Fruit fly (Drosophila melanogaster) whole organism, embryonic: ENCODE results near the gene CG31126.

Experiments
- Abd-B ChIP-seq: fragments of 200-800 bp; sonication (Bioruptor generic); optimal IDR thresholded peaks from 2 replicates; lab custom pipeline; 2018; ENCODE audit warnings: missing biosample characterization, mild to moderate bottlenecking, missing genetic modification characterization, moderate library complexity
- Asciz ChIP-seq: fragments of 200-800 bp; sonication (Bioruptor generic); optimal IDR thresholded peaks from 2 replicates; lab custom pipeline; 2017; ENCODE audit warnings: missing biosample characterization, mild to moderate bottlenecking, missing genetic modification characterization, missing genetic modification reagents
- Atf6 ChIP-seq: fragments of 200-800 bp; sonication (Bioruptor generic); IDR thresholded peaks from 2 replicates; pipeline ENCODE4 v1.3.6; 2022; ENCODE audit warnings: missing biosample characterization, missing genetic modification characterization
- Blimp-1 ChIP-seq: fragments of 200-800 bp; sonication (Bioruptor generic); optimal IDR thresholded peaks from 3 replicates; lab custom pipeline; 2018; ENCODE audit warnings: missing biosample characterization, missing genetic modification characterization, mild to moderate bottlenecking, moderate library complexity, missing genetic modification reagents
- CG10431 ChIP-seq: fragments of 200-800 bp; sonication (Bioruptor generic); optimal IDR thresholded peaks from 3 replicates; lab custom pipeline; 2018; ENCODE audit warnings: missing biosample characterization, mild to moderate bottlenecking, missing genetic modification characterization
- CG10462 ChIP-seq: fragments of 200-800 bp; sonication (Bioruptor generic); optimal IDR thresholded peaks from 2 replicates; lab custom pipeline; 2016; ENCODE audit warnings: missing biosample characterization, missing genetic modification characterization
- CG11695 ChIP-seq: fragments of 200-800 bp; sonication (Bioruptor generic); IDR thresholded peaks from 3 replicates; pipeline ENCODE4 v1.3.6; 2022; ENCODE audit warnings: missing biosample characterization, missing genetic modification characterization
- CG12299 ChIP-seq: fragments of 200-800 bp; sonication (Bioruptor generic); optimal IDR thresholded peaks from 2 replicates; lab custom pipeline; 2018; ENCODE audit warnings: missing biosample characterization, mild to moderate bottlenecking, missing genetic modification characterization
- CG12769 ChIP-seq: fragments of 200-800 bp; sonication (Bioruptor generic); optimal IDR thresholded peaks from 2 replicates; lab custom pipeline; 2019; ENCODE audit warnings: missing biosample characterization, mild to moderate bottlenecking, missing genetic modification characterization, moderate library complexity
- CG14667 ChIP-seq: fragments of 200-800 bp; sonication (Bioruptor generic); IDR thresholded peaks from 2 replicates; pipeline ENCODE4 v1.3.6; 2022; ENCODE audit warnings: missing biosample characterization, missing genetic modification characterization
- CG17912 ChIP-seq: fragments of 200-800 bp; sonication (Bioruptor generic); optimal IDR thresholded peaks from 2 replicates; lab custom pipeline; 2018; ENCODE audit warnings: missing biosample characterization, mild to moderate bottlenecking, missing genetic modification characterization
- CG18011 ChIP-seq: fragments of 200-800 bp; sonication (Bioruptor generic); optimal IDR thresholded peaks from 2 replicates; lab custom pipeline; 2017; ENCODE audit warnings: missing biosample characterization, missing genetic modification characterization, mild to moderate bottlenecking, moderate library complexity, missing genotype
- CG30020 ChIP-seq: fragments of 200-800 bp; optimal IDR thresholded peaks from 2 replicates; lab custom pipeline; 2019; ENCODE audit warnings: missing biosample characterization, mild to moderate bottlenecking, missing genetic modification characterization, moderate library complexity
- CG31441 ChIP-seq: fragments of 200-800 bp; sonication (Bioruptor generic); IDR thresholded peaks from 2 replicates; pipeline ENCODE4 v1.3.6; 2022; ENCODE audit warnings: missing biosample characterization, missing genetic modification characterization
- CG33213 ChIP-seq: fragments of 200-800 bp; sonication (Bioruptor generic); optimal IDR thresholded peaks from 3 replicates; lab custom pipeline; 2016; ENCODE audit warnings: missing biosample characterization, missing genetic modification characterization
- CG4404 ChIP-seq: fragments of 200-800 bp; sonication (Bioruptor generic); IDR thresholded peaks from 2 replicates; pipeline ENCODE4 v1.3.6; 2022; ENCODE audit warnings: missing biosample characterization, missing genetic modification characterization
- CG4707 ChIP-seq: fragments of 200-800 bp; sonication (Bioruptor generic); optimal IDR thresholded peaks from 2 replicates; lab custom pipeline; 2018; ENCODE audit warnings: missing biosample characterization, mild to moderate bottlenecking, missing genetic modification characterization, moderate library complexity
- CG4820 ChIP-seq: fragments of 200-800 bp; sonication (Bioruptor generic); optimal IDR thresholded peaks from 3 replicates; lab custom pipeline; 2016; ENCODE audit warnings: missing biosample characterization, missing genetic modification characterization
- CkIIα-i1 ChIP-seq: fragments of 200-800 bp; sonication (Bioruptor generic); IDR thresholded peaks from 2 replicates; pipeline ENCODE4 v1.3.6; 2022; ENCODE audit warnings: missing biosample characterization, missing genetic modification characterization
- D ChIP-seq, 2 experiments: fragments of 200-800 bp in 1 of 2; fragments of >200 bp in 1 of 2; sonication (Bioruptor generic) in 1 of 2; optimal IDR thresholded peaks; 2 replicates in 1 of 2; 3 replicates in 1 of 2; lab custom pipeline; 2017; ENCODE audit warnings: mild to moderate bottlenecking in 1 of 2, missing biosample characterization in 1 of 2, missing genetic modification characterization in 1 of 2, missing genetic modification reagents in 1 of 2
- D19A ChIP-seq: fragments of 200-800 bp; optimal IDR thresholded peaks from 3 replicates; lab custom pipeline; 2019; ENCODE audit warnings: missing biosample characterization, mild to moderate bottlenecking, missing genetic modification characterization, moderate library complexity
- Gsc ChIP-seq: fragments of 200-800 bp; sonication (Bioruptor generic); IDR thresholded peaks from 2 replicates; pipeline ENCODE4 v1.3.6; 2022; ENCODE audit warnings: missing biosample characterization, missing genetic modification characterization
- HLH4C ChIP-seq: fragments of 200-800 bp; sonication (Bioruptor generic); IDR thresholded peaks from 3 replicates; pipeline ENCODE4 v1.3.6; 2022; ENCODE audit warnings: missing biosample characterization, missing genetic modification characterization; ENCODE audit not compliant: partially characterized antibody
- Hr3 ChIP-seq: fragments of 200-800 bp; sonication (Bioruptor generic); optimal IDR thresholded peaks from 3 replicates; lab custom pipeline; 2016; ENCODE audit warnings: missing biosample characterization, missing genetic modification characterization
- Hr78 ChIP-seq, 2 experiments: fragments of 200-800 bp in 1 of 2; fragments of >200 bp in 1 of 2; sonication (Bioruptor generic) in 1 of 2; optimal IDR thresholded peaks; 2 replicates each; lab custom pipeline; 2017 to 2019; ENCODE audit warnings: missing biosample characterization in 2 of 2, missing genetic modification characterization in 2 of 2, mild to moderate bottlenecking in 1 of 2, moderate library complexity in 1 of 2
- MTF-1 ChIP-seq: fragments of 200-800 bp; sonication (Bioruptor generic); optimal IDR thresholded peaks from 2 replicates; lab custom pipeline; 2018; ENCODE audit warnings: missing biosample characterization, mild to moderate bottlenecking, missing genetic modification characterization, borderline replicate concordance
- Mad ChIP-seq: fragments of 200-800 bp; sonication (Bioruptor generic); optimal IDR thresholded peaks from 2 replicates; lab custom pipeline; 2016; ENCODE audit warnings: missing biosample characterization, missing genetic modification characterization
- Myb ChIP-seq: fragments of 200-800 bp; sonication (Bioruptor generic); optimal IDR thresholded peaks from 2 replicates; lab custom pipeline; 2016; ENCODE audit warnings: missing biosample characterization, missing genetic modification characterization
- Neu2 ChIP-seq: fragments of 200-800 bp; sonication (Bioruptor generic); optimal IDR thresholded peaks from 3 replicates; lab custom pipeline; 2016; ENCODE audit warnings: missing biosample characterization, missing genetic modification characterization, borderline replicate concordance
- Oli ChIP-seq: fragments of 200-800 bp; sonication (Bioruptor generic); optimal IDR thresholded peaks from 2 replicates; lab custom pipeline; 2018; ENCODE audit warnings: missing biosample characterization, mild to moderate bottlenecking, missing genetic modification characterization, moderate library complexity
- Ssrp ChIP-seq: fragments of 200-800 bp; sonication (Bioruptor generic); optimal IDR thresholded peaks from 2 replicates; lab custom pipeline; 2018; ENCODE audit warnings: missing biosample characterization, mild to moderate bottlenecking, missing genetic modification characterization, moderate library complexity
- YL-1 ChIP-seq: fragments of 200-800 bp; sonication (Bioruptor generic); optimal IDR thresholded peaks from 3 replicates; lab custom pipeline; 2017; ENCODE audit warnings: missing biosample characterization, mild to moderate bottlenecking, missing genetic modification characterization
- ab ChIP-seq: fragments of 200-800 bp; sonication (Bioruptor generic); optimal IDR thresholded peaks from 2 replicates; lab custom pipeline; 2016; ENCODE audit warnings: missing biosample characterization, missing genetic modification characterization
- bsh ChIP-seq, 2 experiments: fragments of 200-800 bp; sonication (Bioruptor generic); optimal IDR thresholded peaks; 2 replicates each; lab custom pipeline; 2017 to 2018; ENCODE audit warnings: mild to moderate bottlenecking in 2 of 2, missing biosample characterization in 2 of 2, missing genetic modification characterization in 2 of 2, moderate library complexity in 1 of 2
- crp ChIP-seq, 2 experiments: fragments of 200-800 bp; sonication (Bioruptor generic); optimal IDR thresholded peaks; 2 replicates in 1 of 2; 3 replicates in 1 of 2; lab custom pipeline; 2017; ENCODE audit warnings: missing biosample characterization in 2 of 2, missing genetic modification characterization in 2 of 2, mild to moderate bottlenecking in 1 of 2, moderate library complexity in 1 of 2
- danr ChIP-seq: fragments of 200-800 bp; sonication (Bioruptor generic); IDR thresholded peaks from 2 replicates; pipeline ENCODE4 v1.3.6; 2022; ENCODE audit warnings: missing biosample characterization, missing genetic modification characterization
- dati ChIP-seq: fragments of 200-800 bp; sonication (Bioruptor generic); IDR thresholded peaks from 2 replicates; pipeline ENCODE4 v1.3.6; 2022; ENCODE audit warnings: missing biosample characterization, missing genetic modification characterization
- emc ChIP-seq: fragments of 200-800 bp; sonication (Bioruptor generic); optimal IDR thresholded peaks from 2 replicates; lab custom pipeline; 2016; ENCODE audit warnings: missing biosample characterization, missing genetic modification characterization
- fd102C ChIP-seq: fragments of 200-800 bp; sonication (Bioruptor generic); optimal IDR thresholded peaks from 2 replicates; lab custom pipeline; 2018; ENCODE audit warnings: missing biosample characterization, mild to moderate bottlenecking, missing genetic modification characterization, moderate library complexity
- gcm2 ChIP-seq: fragments of 200-800 bp; sonication (Bioruptor generic); optimal IDR thresholded peaks from 2 replicates; lab custom pipeline; 2016; ENCODE audit warnings: missing biosample characterization, missing genetic modification characterization
- gsb-n ChIP-seq: fragments of 200-800 bp; sonication (Bioruptor generic); optimal IDR thresholded peaks from 3 replicates; lab custom pipeline; 2018; ENCODE audit warnings: missing biosample characterization, mild to moderate bottlenecking, missing genetic modification characterization
- jumu ChIP-seq: fragments of 200-800 bp; sonication (Bioruptor generic); optimal IDR thresholded peaks from 3 replicates; lab custom pipeline; 2016; ENCODE audit warnings: missing biosample characterization, missing genetic modification characterization
- kay ChIP-seq: fragments of 200-800 bp; sonication (Bioruptor generic); optimal IDR thresholded peaks from 2 replicates; lab custom pipeline; 2016; ENCODE audit warnings: missing biosample characterization, missing genetic modification characterization
- lilli ChIP-seq: fragments of 200-800 bp; sonication (Bioruptor generic); optimal IDR thresholded peaks from 3 replicates; lab custom pipeline; 2016; ENCODE audit warnings: missing biosample characterization, missing genetic modification characterization
- nerfin-2 ChIP-seq: fragments of 200-800 bp; sonication (Bioruptor generic); IDR thresholded peaks from 2 replicates; pipeline ENCODE4 v1.3.6; 2022; ENCODE audit warnings: missing biosample characterization, missing genetic modification characterization; ENCODE audit not compliant: partially characterized antibody
- ro ChIP-seq: fragments of 200-800 bp; sonication (Bioruptor generic); IDR thresholded peaks from 2 replicates; pipeline ENCODE4 v1.3.6; 2022; ENCODE audit warnings: missing biosample characterization, missing genetic modification characterization
- sens-2 ChIP-seq: fragments of 200-800 bp; sonication (Bioruptor generic); IDR thresholded peaks from 2 replicates; pipeline ENCODE4 v1.3.6; 2022; ENCODE audit warnings: missing biosample characterization, missing genetic modification characterization
- tap ChIP-seq: fragments of 200-800 bp; optimal IDR thresholded peaks from 3 replicates; lab custom pipeline; 2019; ENCODE audit warnings: missing biosample characterization, mild to moderate bottlenecking, missing genetic modification characterization, moderate library complexity
- zfh1 ChIP-seq: fragments of 200-800 bp; sonication (Bioruptor generic); IDR thresholded peaks from 3 replicates; pipeline ENCODE4 v1.3.6; 2022; ENCODE audit warnings: missing biosample characterization, missing genetic modification characterization

The CG31126 gene

dm6 chr3R:24654770-24655322, 4.6 kb upstream of the CG31126 start, which contains the start of the genes CG31125 and CG6695 (continued):
- TF ChIP-seq D19A (tag; lab: Kevin White, UChicago) (no peak), lilli (GFP tag; lab: Kevin White, UChicago) (peak; percentile 82), dati (GFP tag; lab: Robert Waterston, UW) (no peak), CG4820 (no peak), HLH4C (GFP tag; lab: Robert Waterston, UW) (peak; percentile 72; the same call in 1 of the 3 replicates), Oli (tag; lab: Kevin White, UChicago) (no peak), emc (GFP tag; lab: Kevin White, UChicago) (no peak), crp (GFP tag; optimal IDR thresholded peaks at IDR 0.05; lab: Kevin White, UChicago) (peak in 1 of 2 experiments; percentile 38), CG11695 (no peak), CG12769 (tag; lab: Kevin White, UChicago) (no peak), CG31441 (GFP tag; lab: Robert Waterston, UW) (no peak), gsb-n (tag; lab: Kevin White, UChicago) (no peak), CG17912 (GFP tag; lab: Kevin White, UChicago) (no peak), CG4404 (GFP tag; lab: Robert Waterston, UW) (peak; percentile 34; the same call in 1 of the 2 replicates), jumu (GFP tag; lab: Kevin White, UChicago) (peak; percentile 53), Mad (GFP tag; lab: Kevin White, UChicago) (peak; percentile 58), gcm2 (GFP tag; lab: Kevin White, UChicago) (no peak), Gsc (GFP tag; lab: Robert Waterston, UW) (no peak), CkIIα-i1 (GFP tag; lab: Robert Waterston, UW) (no peak), danr (GFP tag; lab: Robert Waterston, UW) (no peak), Myb (GFP tag; lab: Kevin White, UChicago) (peak; percentile 96), ro (GFP tag; lab: Robert Waterston, UW) (no peak), CG4707 (GFP tag; lab: Kevin White, UChicago) (no peak), fd102C (GFP tag; lab: Kevin White, UChicago) (no peak), Hr3 (GFP tag; lab: Kevin White, UChicago) (peak; percentile 33), bsh (GFP tag; optimal IDR thresholded peaks at IDR 0.05; lab: Kevin White, UChicago) (peak in 1 of 2 experiments; percentile 23), CG18011 (GFP tag; lab: Kevin White, UChicago) (peak; percentile 21), Abd-B (GFP tag; lab: Kevin White, UChicago) (peak; percentile 63), CG33213 (GFP tag; lab: Kevin White, UChicago) (peak; percentile 61), CG30020 (peak; percentile 54), CG10462 (GFP tag; lab: Kevin White, UChicago) (no peak), MTF-1 (no peak), tap (no peak), ab (GFP tag; lab: Kevin White, UChicago) (no peak), Blimp-1 (GFP tag; lab: Kevin White, UChicago) (no peak), D (optimal IDR thresholded peaks at IDR 0.05; lab: Kevin White, UChicago) (no peak), D (GFP tag; optimal IDR thresholded peaks at IDR 0.05; lab: Kevin White, UChicago) (no peak), sens-2 (GFP tag; lab: Robert Waterston, UW) (no peak), nerfin-2 (peak; percentile 58; the same call in 1 of the 2 replicates), CG12299 (no peak), Neu2 (GFP tag; lab: Kevin White, UChicago) (peak; percentile 79), Ssrp (no peak), CG14667 (GFP tag; lab: Robert Waterston, UW) (0 out of 2 replicates have a peak, but pooled peaks have one; percentile 8), CG10431 (GFP tag; lab: Kevin White, UChicago) (no peak), YL-1 (peak; percentile 71), Atf6 (GFP tag; lab: Robert Waterston, UW) (peak; percentile 40; the same call in 1 of the 2 replicates), zfh1 (GFP tag; lab: Robert Waterston, UW) (0 out of 3 replicates have a peak, but pooled peaks have one; percentile 40), Hr78 (GFP tag; optimal IDR thresholded peaks at IDR 0.05; lab: Kevin White, UChicago) (no peak), kay (GFP tag; lab: Kevin White, UChicago) (peak; percentile 7), Asciz (GFP tag; lab: Kevin White, UChicago) (no peak)
